Worm (Caenorhabditis elegans) whole organism, mixed stage, embryonic: ENCODE measurements around the gene srbc-48.

Experiments used
- M03D4.4 ChIP-seq: sonication (generic microtip); optimal IDR thresholded peaks from 2 replicates; lab custom pipeline; 2017; ENCODE audit warnings: mild to moderate bottlenecking, missing genetic modification characterization, missing compliant biosample characterization
- bed-3 ChIP-seq: fragments of 200-800 bp; sonication (Bioruptor generic); optimal IDR thresholded peaks from 3 replicates; lab custom pipeline; 2018; ENCODE audit warnings: mild to moderate bottlenecking, missing genetic modification characterization, moderate library complexity, missing compliant biosample characterization
- blmp-1 ChIP-seq: fragments of 150-350 bp; optimal IDR thresholded peaks from 2 replicates; lab custom pipeline; 2014; ENCODE audit warnings: missing biosample characterization, missing genetic modification characterization
- ceh-39 ChIP-seq: fragments of 150-350 bp; optimal IDR thresholded peaks from 2 replicates; lab custom pipeline; 2014; ENCODE audit warnings: missing biosample characterization, missing genetic modification characterization
- ceh-43 ChIP-seq: fragments of 200-800 bp; sonication (Bioruptor generic); optimal IDR thresholded peaks from 2 replicates; lab custom pipeline; 2018; ENCODE audit warnings: mild to moderate bottlenecking, missing genetic modification characterization, moderate library complexity, missing compliant biosample characterization
- ceh-83 ChIP-seq: fragments of 200-800 bp; sonication (Bioruptor generic); optimal IDR thresholded peaks from 2 replicates; lab custom pipeline; 2018; ENCODE audit warnings: mild to moderate bottlenecking, missing genetic modification characterization, missing compliant biosample characterization
- ces-1 ChIP-seq: fragments of 150-350 bp; optimal IDR thresholded peaks from 2 replicates; lab custom pipeline; 2014; ENCODE audit warnings: missing biosample characterization, missing genetic modification reagents, missing genetic modification characterization
- cnd-1 ChIP-seq: fragments of 200-800 bp; sonication (Bioruptor generic); optimal IDR thresholded peaks from 2 replicates; lab custom pipeline; 2018; ENCODE audit warnings: mild to moderate bottlenecking, missing genetic modification characterization, missing compliant biosample characterization
- drap-1 ChIP-seq: fragments of 200-800 bp; sonication (Bioruptor generic); optimal IDR thresholded peaks from 3 replicates; lab custom pipeline; 2018; ENCODE audit warnings: mild to moderate bottlenecking, missing genetic modification characterization, missing compliant biosample characterization
- elt-1 ChIP-seq: sonication (generic microtip); optimal IDR thresholded peaks from 2 replicates; lab custom pipeline; 2017; ENCODE audit warnings: missing genetic modification characterization, mild to moderate bottlenecking, missing compliant biosample characterization, antibody characterized with exemption, moderate library complexity, borderline replicate concordance; ENCODE audit not compliant: insufficient read depth
- elt-3 ChIP-seq: fragments of 150-350 bp; optimal IDR thresholded peaks from 2 replicates; lab custom pipeline; 2014; ENCODE audit warnings: missing biosample characterization, missing genetic modification characterization
- flh-1 ChIP-seq: fragments of 200-800 bp; sonication (Bioruptor generic); optimal IDR thresholded peaks from 2 replicates; lab custom pipeline; 2018; ENCODE audit warnings: mild to moderate bottlenecking, missing genetic modification characterization, moderate library complexity, missing compliant biosample characterization
- ham-2 ChIP-seq: fragments of 200-800 bp; sonication (Bioruptor generic); optimal IDR thresholded peaks from 2 replicates; lab custom pipeline; 2018; ENCODE audit warnings: mild to moderate bottlenecking, missing genetic modification characterization, missing compliant biosample characterization
- hlh-1 ChIP-seq: fragments of 150-350 bp; optimal IDR thresholded peaks from 2 replicates; lab custom pipeline; 2014; ENCODE audit warnings: missing biosample characterization, missing genetic modification reagents, missing genetic modification characterization
- lin-13 ChIP-seq: fragments of 150-350 bp; optimal IDR thresholded peaks from 2 replicates; lab custom pipeline; 2014; ENCODE audit warnings: missing biosample characterization, missing genetic modification characterization
- lin-32 ChIP-seq: fragments of 200-800 bp; sonication (Bioruptor generic); optimal IDR thresholded peaks from 2 replicates; lab custom pipeline; 2018; ENCODE audit warnings: mild to moderate bottlenecking, missing genetic modification characterization, missing compliant biosample characterization
- mab-5 ChIP-seq: fragments of 150-350 bp; optimal IDR thresholded peaks from 2 replicates; lab custom pipeline; 2014; ENCODE audit warnings: missing biosample characterization, missing genetic modification characterization
- mep-1 ChIP-seq: fragments of 150-350 bp; optimal IDR thresholded peaks from 2 replicates; lab custom pipeline; 2017; ENCODE audit warnings: missing biosample characterization, missing genetic modification reagents, missing genetic modification characterization, inconsistent platforms
- mls-2 ChIP-seq: sonication (generic microtip); optimal IDR thresholded peaks from 2 replicates; lab custom pipeline; 2016; ENCODE audit warnings: mild to moderate bottlenecking, missing genetic modification characterization, moderate library complexity, missing compliant biosample characterization
- nhr-12 ChIP-seq: fragments of 150-350 bp; optimal IDR thresholded peaks from 2 replicates; lab custom pipeline; 2014; ENCODE audit warnings: missing biosample characterization, missing genetic modification characterization
- nhr-2 ChIP-seq: fragments of 150-350 bp; optimal IDR thresholded peaks from 2 replicates; lab custom pipeline; 2014; ENCODE audit warnings: missing biosample characterization, missing genetic modification characterization
- nhr-28 ChIP-seq: fragments of 150-350 bp; optimal IDR thresholded peaks from 2 replicates; lab custom pipeline; 2014; ENCODE audit warnings: missing biosample characterization, missing genetic modification characterization
- nhr-76 ChIP-seq: sonication (generic microtip); optimal IDR thresholded peaks from 2 replicates; lab custom pipeline; 2017; ENCODE audit warnings: missing biosample characterization, missing genetic modification characterization
- pha-4 ChIP-seq: fragments of 150-350 bp; optimal IDR thresholded peaks from 2 replicates; lab custom pipeline; 2018; ENCODE audit warnings: missing biosample characterization, missing genetic modification reagents, missing genetic modification characterization
- sptf-1 ChIP-seq: sonication (generic microtip); optimal IDR thresholded peaks from 2 replicates; lab custom pipeline; 2017; ENCODE audit warnings: mild to moderate bottlenecking, missing genetic modification characterization, moderate library complexity, missing compliant biosample characterization
- tbx-8 ChIP-seq: fragments of 200-800 bp; sonication (Bioruptor generic); optimal IDR thresholded peaks from 2 replicates; lab custom pipeline; 2018; ENCODE audit warnings: mild to moderate bottlenecking, missing genetic modification characterization, moderate library complexity, missing compliant biosample characterization
- unc-120 ChIP-seq: sonication (generic microtip); optimal IDR thresholded peaks from 2 replicates; lab custom pipeline; 2017; ENCODE audit warnings: missing genetic modification characterization, missing compliant biosample characterization; ENCODE audit not compliant: poor library complexity, severe bottlenecking
- unc-39 ChIP-seq: fragments of 150-350 bp; optimal IDR thresholded peaks from 2 replicates; lab custom pipeline; 2014; ENCODE audit warnings: missing biosample characterization, missing genetic modification characterization

Gene srbc-48

ce11 chrV:15862599-15862998 lies 42.5 kb downstream of the srbc-48 start, which contains the start of gene srz-12:
srz-12 (minus strand) TSS chrV:15862699.
- TF ChIP-seq ces-1 (GFP tag; lab: Kevin White, UChicago) (no peak), ham-2 (GFP tag; lab: Kevin White, UChicago) (no peak), mep-1 (tag; lab: Kevin White, UChicago) (no peak), tbx-8 (GFP tag; lab: Kevin White, UChicago) (no peak), elt-1 (tag; lab: Kevin White, UChicago) (no peak), lin-32 (GFP tag; lab: Kevin White, UChicago) (no peak), elt-3 (tag; lab: Kevin White, UChicago) (no peak)
- TF ChIP-seq, all 35 proteins: peak for 0

- TF ChIP-seq ces-1 (GFP tag; lab: Kevin White, UChicago): no peak
- TF ChIP-seq nhr-12 (tag; lab: Kevin White, UChicago): no peak
- TF ChIP-seq ceh-43 (GFP tag; lab: Kevin White, UChicago): no peak
- TF ChIP-seq mls-2: no peak
- no peak for TF ChIP-seq sptf-1 (tag; lab: Kevin White, UChicago)
- TF ChIP-seq ham-2 (GFP tag; lab: Kevin White, UChicago): no peak
- TF ChIP-seq pha-4: no peak
- no peak for TF ChIP-seq nhr-2
- no peak for TF ChIP-seq unc-120 (tag; lab: Kevin White, UChicago)
- no peak for TF ChIP-seq elt-1 (tag; lab: Kevin White, UChicago)
- no peak for TF ChIP-seq mep-1 (tag; lab: Kevin White, UChicago)
- TF ChIP-seq tbx-8 (GFP tag; lab: Kevin White, UChicago): no peak
- no peak for TF ChIP-seq hlh-1 (tag; lab: Kevin White, UChicago)
- no peak for TF ChIP-seq nhr-76
These were observed 43.0 kb downstream of the srbc-48 start, which contains the start of gene srh-299 for ce11 chrV:15863042-15863441. srh-299 (plus strand) TSS chrV:15863342.

ce11 chrV:15865839-15866238 lies 45.8 kb downstream of the srbc-48 start, which contains the start of gene srh-293:
srh-293 (plus strand) TSS chrV:15866139.
- TF ChIP-seq blmp-1: no peak
- no peak for TF ChIP-seq cnd-1 (tag; lab: Kevin White, UChicago)
- no peak for TF ChIP-seq mep-1 (tag; lab: Kevin White, UChicago)
- no peak for TF ChIP-seq flh-1 (GFP tag; lab: Kevin White, UChicago)
- no peak for TF ChIP-seq M03D4.4 (tag; lab: Kevin White, UChicago)
- TF ChIP-seq nhr-2: no peak
- TF ChIP-seq mls-2: no peak
- no peak for TF ChIP-seq nhr-12 (tag; lab: Kevin White, UChicago)
- no peak for TF ChIP-seq elt-1 (tag; lab: Kevin White, UChicago)
- TF ChIP-seq unc-120 (tag; lab: Kevin White, UChicago): no peak
- TF ChIP-seq ceh-83 (GFP tag; lab: Kevin White, UChicago): no peak
- no peak for TF ChIP-seq drap-1 (GFP tag; lab: Kevin White, UChicago)
- TF ChIP-seq unc-39: no peak
- TF ChIP-seq ceh-39 (tag; lab: Kevin White, UChicago): no peak
- TF ChIP-seq lin-32 (GFP tag; lab: Kevin White, UChicago): no peak

ce11 chrV:15867373-15867772 lies 47.3 kb downstream of the srbc-48 start, which contains the start of gene fbxa-197:
fbxa-197 (plus strand) TSS chrV:15867673.
- TF ChIP-seq hlh-1 (tag; lab: Kevin White, UChicago) (no peak), unc-39 (no peak), ces-1 (GFP tag; lab: Kevin White, UChicago) (no peak), elt-1 (tag; lab: Kevin White, UChicago) (no peak), mep-1 (tag; lab: Kevin White, UChicago) (no peak), bed-3 (GFP tag; lab: Kevin White, UChicago) (no peak), tbx-8 (GFP tag; lab: Kevin White, UChicago) (no peak), lin-13 (tag; lab: Kevin White, UChicago) (no peak), lin-32 (GFP tag; lab: Kevin White, UChicago) (no peak), ceh-39 (tag; lab: Kevin White, UChicago) (no peak), nhr-28 (tag; lab: Kevin White, UChicago) (no peak), ceh-43 (GFP tag; lab: Kevin White, UChicago) (no peak), ham-2 (GFP tag; lab: Kevin White, UChicago) (no peak)

ce11 chrV:15870356-15870755 lies 50.3 kb downstream of the srbc-48 start, which contains the start of gene str-57:
str-57 (plus strand) TSS chrV:15870656.
- TF ChIP-seq tbx-8 (GFP tag; lab: Kevin White, UChicago) (no peak), mab-5 (tag; lab: Kevin White, UChicago) (no peak), ces-1 (GFP tag; lab: Kevin White, UChicago) (no peak)
